Fruit fly (Drosophila melanogaster): ENCODE results near the gene CG31624.

Gene CG31624

DNA sequence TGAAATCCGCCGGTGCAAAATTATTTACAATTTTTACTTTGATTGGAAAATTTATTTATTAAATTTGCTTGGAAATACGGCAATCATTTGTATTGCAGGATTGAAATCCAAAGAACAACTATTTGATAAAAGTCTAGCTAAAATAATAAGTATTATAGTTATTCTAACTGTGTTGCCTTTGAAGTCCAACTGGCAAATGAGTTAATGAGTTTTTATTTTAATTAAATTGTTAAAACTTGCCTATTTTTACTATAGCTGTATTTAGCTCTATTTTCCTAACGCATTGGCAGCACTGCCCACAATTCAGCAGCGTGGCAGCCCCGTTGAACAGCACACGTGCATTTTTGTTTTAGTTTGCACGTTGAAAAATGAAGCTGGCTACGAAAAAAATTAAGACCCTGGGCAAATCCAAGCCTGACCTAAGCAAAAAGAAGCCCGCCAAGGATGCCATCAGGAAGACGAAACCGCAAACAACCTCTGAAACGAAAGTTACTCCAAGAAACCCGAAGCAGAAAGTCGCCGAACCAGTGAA lies 36.8 kb downstream of the CG31624 start, which contains the start of gene Noc2 (continued):
- no peak for TF ChIP-seq Bgb (GFP tag; IDR thresholded peaks at IDR 0.05; ENCODE audit: partially characterized antibody)
- peak; percentile 31 for TF ChIP-seq slou (GFP tag; optimal IDR thresholded peaks at IDR 0.05)
- TF ChIP-seq fd96Cb (tag; optimal IDR thresholded peaks at IDR 0.05), result peak; percentile 48
- TF ChIP-seq CG4820 (GFP tag; optimal IDR thresholded peaks at IDR 0.05), result peak; percentile 22
- TF ChIP-seq CG4617 (GFP tag; optimal IDR thresholded peaks at IDR 0.05; ENCODE audit: borderline replicate concordance), result peak; percentile 55
- no peak for TF ChIP-seq CG18011 (GFP tag; optimal IDR thresholded peaks at IDR 0.05)
- peak; percentile 11 for TF ChIP-seq bigmax (GFP tag; optimal IDR thresholded peaks at IDR 0.05)
- TF ChIP-seq CG13296 (GFP tag; optimal IDR thresholded peaks at IDR 0.05), result peak; percentile 21
- peak; percentile 58 for TF ChIP-seq dysf (GFP tag; IDR thresholded peaks at IDR 0.05)
- TF ChIP-seq btn (GFP tag; optimal IDR thresholded peaks at IDR 0.05), result no peak
- no peak for TF ChIP-seq vfl (GFP tag; optimal IDR thresholded peaks at IDR 0.05)
- TF ChIP-seq HLHmδ (GFP tag; optimal IDR thresholded peaks at IDR 0.05), result no peak
- TF ChIP-seq CG18599 (GFP tag; optimal IDR thresholded peaks at IDR 0.05), result peak; percentile 54
- peak; percentile 62; the same call in 1 of the 3 replicates for TF ChIP-seq CG11093 (GFP tag; IDR thresholded peaks at IDR 0.05)
- peak; percentile 63 for TF ChIP-seq Xbp1 (GFP tag; optimal IDR thresholded peaks at IDR 0.05)
- TF ChIP-seq C15 (GFP tag; IDR thresholded peaks at IDR 0.05), result no peak
- peak; percentile 34 to 42 for TF ChIP-seq dpn (GFP tag; optimal IDR thresholded peaks at IDR 0.05)
- peak; percentile 74 for TF ChIP-seq Ets65A (GFP tag)
- peak; percentile 51 for TF ChIP-seq E2f1 (GFP tag; IDR thresholded peaks at IDR 0.05)
- no peak for TF ChIP-seq CG15011 (GFP tag; optimal IDR thresholded peaks at IDR 0.05)
- no peak for TF ChIP-seq CG6854 (GFP tag; optimal IDR thresholded peaks at IDR 0.05)
- peak; percentile 67 for TF ChIP-seq CG2678 (tag; optimal IDR thresholded peaks at IDR 0.05)
- no peak for TF ChIP-seq Dfd (GFP tag; optimal IDR thresholded peaks at IDR 0.05)
- TF ChIP-seq Taf1 (GFP tag; IDR thresholded peaks at IDR 0.05), result peak; percentile 14; the same call in 1 of the 2 replicates
- no peak for TF ChIP-seq CG12071 (GFP tag; optimal IDR thresholded peaks at IDR 0.05)
- TF ChIP-seq Oaz (GFP tag; IDR thresholded peaks at IDR 0.05), result no peak
- TF ChIP-seq br (optimal IDR thresholded peaks at IDR 0.05), result no peak
- peak; percentile 51; the same call in 1 of the 2 replicates for TF ChIP-seq Ada2b (GFP tag; IDR thresholded peaks at IDR 0.05)
- TF ChIP-seq CG14050 (GFP tag; IDR thresholded peaks at IDR 0.05), result no peak
- peak; percentile 26 for TF ChIP-seq CG5245 (GFP tag; optimal IDR thresholded peaks at IDR 0.05)
- 0 out of 3 replicates have a peak, but pooled peaks have one; percentile 2 for TF ChIP-seq CG34224 (GFP tag; IDR thresholded peaks at IDR 0.05; ENCODE audit: partially characterized antibody)
- TF ChIP-seq Ssrp (tag; optimal IDR thresholded peaks at IDR 0.05), result peak; percentile 29
- no peak for TF ChIP-seq grn (GFP tag; optimal IDR thresholded peaks at IDR 0.05)
- TF ChIP-seq CG3281 (GFP tag; optimal IDR thresholded peaks at IDR 0.05), result peak; percentile 58
- peak; percentile 14; the same call in 1 of the 3 replicates for TF ChIP-seq CG7963 (GFP tag; IDR thresholded peaks at IDR 0.05; ENCODE audit: partially characterized antibody)
- no peak for TF ChIP-seq CG3163 (GFP tag; optimal IDR thresholded peaks at IDR 0.05)
- peak; percentile 84 for TF ChIP-seq Med (GFP tag)
- TF ChIP-seq tll (GFP tag; optimal IDR thresholded peaks at IDR 0.05), result no peak
- TF ChIP-seq Lpt (GFP tag; optimal IDR thresholded peaks at IDR 0.05), result no peak
- TF ChIP-seq Vsx1 (GFP tag; optimal IDR thresholded peaks at IDR 0.05), result no peak
- TF ChIP-seq CG9609 (GFP tag; optimal IDR thresholded peaks at IDR 0.05), result no peak
- TF ChIP-seq fd64A (GFP tag; optimal IDR thresholded peaks at IDR 0.05), result no peak
- no peak for TF ChIP-seq mld (GFP tag; IDR thresholded peaks at IDR 0.05; ENCODE audit: partially characterized antibody)
- TF ChIP-seq phol (tag; optimal IDR thresholded peaks at IDR 0.05), result peak; percentile 66
- peak; percentile 41; the same call in 1 of the 2 replicates for TF ChIP-seq E2f2 (GFP tag; IDR thresholded peaks at IDR 0.05)
- peak; percentile 45 for TF ChIP-seq CG30020 (tag; optimal IDR thresholded peaks at IDR 0.05)
- TF ChIP-seq Side (GFP tag; optimal IDR thresholded peaks at IDR 0.05), result no peak
- no peak for TF ChIP-seq CTCF (GFP tag; optimal IDR thresholded peaks at IDR 0.05)
- TF ChIP-seq CHES-1-like (GFP tag; optimal IDR thresholded peaks at IDR 0.05), result peak; percentile 21
- TF ChIP-seq gt (GFP tag; IDR thresholded peaks at IDR 0.05), result 0 out of 2 replicates have a peak, but pooled peaks have one; percentile 22
- TF ChIP-seq Bdp1 (GFP tag; optimal IDR thresholded peaks at IDR 0.05), result peak; percentile 25
